Fruit fly (Drosophila melanogaster) whole organism, embryonic: ENCODE results near the gene Usp14.

Experiments
- Abd-B ChIP-seq: fragments of 200-800 bp; sonication (Bioruptor generic); optimal IDR thresholded peaks from 2 replicates; lab custom pipeline; 2018; ENCODE audit warnings: missing biosample characterization, mild to moderate bottlenecking, missing genetic modification characterization, moderate library complexity
- CG10147 ChIP-seq: fragments of 200-800 bp; sonication (Bioruptor generic); optimal IDR thresholded peaks from 2 replicates; lab custom pipeline; 2019; ENCODE audit warnings: missing biosample characterization, mild to moderate bottlenecking, missing genetic modification characterization, moderate library complexity
- CG10431 ChIP-seq: fragments of 200-800 bp; sonication (Bioruptor generic); optimal IDR thresholded peaks from 3 replicates; lab custom pipeline; 2018; ENCODE audit warnings: missing biosample characterization, mild to moderate bottlenecking, missing genetic modification characterization
- CG10462 ChIP-seq: fragments of 200-800 bp; sonication (Bioruptor generic); optimal IDR thresholded peaks from 2 replicates; lab custom pipeline; 2016; ENCODE audit warnings: missing biosample characterization, missing genetic modification characterization
- CG10565 ChIP-seq: fragments of 200-800 bp; sonication (Bioruptor generic); optimal IDR thresholded peaks from 3 replicates; lab custom pipeline; 2016; ENCODE audit warnings: missing biosample characterization, mild to moderate bottlenecking, missing genetic modification characterization
- CG11093 ChIP-seq: fragments of 200-800 bp; sonication (Bioruptor generic); IDR thresholded peaks from 3 replicates; pipeline ENCODE4 v1.3.6; 2022; ENCODE audit warnings: missing biosample characterization, missing genetic modification characterization
- CG1603 ChIP-seq: fragments of 200-800 bp; sonication (Bioruptor generic); optimal IDR thresholded peaks from 2 replicates; lab custom pipeline; 2019; ENCODE audit warnings: missing biosample characterization, mild to moderate bottlenecking, missing genetic modification characterization, moderate library complexity
- CG1647 ChIP-seq: fragments of 200-800 bp; sonication (Bioruptor generic); optimal IDR thresholded peaks from 3 replicates; lab custom pipeline; 2016; ENCODE audit warnings: missing biosample characterization, missing genetic modification characterization
- CG17328 ChIP-seq: fragments of 200-800 bp; sonication (Bioruptor generic); IDR thresholded peaks from 2 replicates; pipeline ENCODE4 v1.3.6; 2022; ENCODE audit warnings: missing biosample characterization, missing genetic modification characterization
- CG17612 ChIP-seq: fragments of 200-800 bp; sonication (Bioruptor generic); IDR thresholded peaks from 2 replicates; pipeline ENCODE4 v1.3.6; 2022; ENCODE audit warnings: missing biosample characterization, missing genetic modification characterization
- CG1792 ChIP-seq: fragments of 200-800 bp; sonication (Bioruptor generic); optimal IDR thresholded peaks from 2 replicates; lab custom pipeline; 2016; ENCODE audit warnings: missing biosample characterization, missing genetic modification characterization
- CG32767 ChIP-seq: fragments of 200-800 bp; sonication (Bioruptor generic); IDR thresholded peaks from 2 replicates; pipeline ENCODE4 v1.3.6; 2022; ENCODE audit warnings: missing biosample characterization, missing genetic modification characterization
- CG3407 ChIP-seq: fragments of 200-800 bp; sonication (Bioruptor generic); optimal IDR thresholded peaks from 2 replicates; lab custom pipeline; 2018; ENCODE audit warnings: missing biosample characterization, mild to moderate bottlenecking, missing genetic modification characterization
- CG34376 ChIP-seq: fragments of 200-800 bp; sonication (Bioruptor generic); optimal IDR thresholded peaks from 2 replicates; lab custom pipeline; 2018; ENCODE audit warnings: missing biosample characterization, mild to moderate bottlenecking, missing genetic modification characterization
- CG34422 ChIP-seq: fragments of 200-800 bp; sonication (Bioruptor generic); IDR thresholded peaks from 3 replicates; pipeline ENCODE4 v1.3.6; 2022; ENCODE audit warnings: missing biosample characterization, missing genetic modification characterization
- CG5245 ChIP-seq: fragments of 200-800 bp; sonication (Bioruptor generic); optimal IDR thresholded peaks from 3 replicates; lab custom pipeline; 2016; ENCODE audit warnings: missing biosample characterization, missing genetic modification characterization
- CG7357 ChIP-seq: fragments of 200-800 bp; sonication (Bioruptor generic); IDR thresholded peaks from 3 replicates; pipeline ENCODE4 v1.3.6; 2022; ENCODE audit warnings: missing biosample characterization, missing genetic modification characterization
- CG7839 ChIP-seq: fragments of 200-800 bp; sonication (Bioruptor generic); optimal IDR thresholded peaks from 3 replicates; lab custom pipeline; 2018; ENCODE audit warnings: missing biosample characterization, mild to moderate bottlenecking, missing genetic modification characterization, moderate library complexity
- CG8388 ChIP-seq: fragments of 200-800 bp; sonication (Bioruptor generic); optimal IDR thresholded peaks from 2 replicates; lab custom pipeline; 2019; ENCODE audit warnings: missing biosample characterization, mild to moderate bottlenecking, missing genetic modification characterization, moderate library complexity
- CG9437 ChIP-seq: fragments of 200-800 bp; sonication (Bioruptor generic); optimal IDR thresholded peaks from 2 replicates; lab custom pipeline; 2018; ENCODE audit warnings: missing biosample characterization, mild to moderate bottlenecking, missing genetic modification characterization
- Camta ChIP-seq: fragments of 200-800 bp; sonication (Bioruptor generic); optimal IDR thresholded peaks from 2 replicates; lab custom pipeline; 2016; ENCODE audit warnings: missing biosample characterization, missing genetic modification characterization
- Ets65A ChIP-seq: fragments of 200-800 bp; sonication (Bioruptor generic); peaks from one replicate; lab custom pipeline; 2016; ENCODE audit warnings: missing biosample characterization, missing genetic modification characterization
- HHEX ChIP-seq: fragments of 200-800 bp; sonication (Bioruptor generic); optimal IDR thresholded peaks from 3 replicates; lab custom pipeline; 2017; ENCODE audit warnings: missing biosample characterization, mild to moderate bottlenecking, missing genetic modification characterization, missing genetic modification reagents
- HLH3B ChIP-seq: fragments of 200-800 bp; sonication (Bioruptor generic); IDR thresholded peaks from 2 replicates; pipeline ENCODE4 v1.3.6; 2022; ENCODE audit warnings: missing biosample characterization, missing genetic modification characterization
- Hr39 ChIP-seq: fragments of >200 bp; optimal IDR thresholded peaks from 2 replicates; lab custom pipeline; 2017
- Hr78 ChIP-seq, 2 experiments: fragments of 200-800 bp in 1 of 2; fragments of >200 bp in 1 of 2; sonication (Bioruptor generic) in 1 of 2; optimal IDR thresholded peaks; 2 replicates each; lab custom pipeline; 2017 to 2019; ENCODE audit warnings: missing biosample characterization in 2 of 2, missing genetic modification characterization in 2 of 2, mild to moderate bottlenecking in 1 of 2, moderate library complexity in 1 of 2
- Scr ChIP-seq: fragments of 200-800 bp; sonication (Bioruptor generic); IDR thresholded peaks from 2 replicates; pipeline ENCODE4 v1.3.6; 2022; ENCODE audit warnings: missing biosample characterization, missing genetic modification characterization; ENCODE audit not compliant: partially characterized antibody
- Side ChIP-seq: fragments of 200-800 bp; sonication (Bioruptor generic); optimal IDR thresholded peaks from 2 replicates; lab custom pipeline; 2016; ENCODE audit warnings: missing biosample characterization, missing genetic modification characterization
- bab2 ChIP-seq: fragments of 200-800 bp; sonication (Bioruptor generic); optimal IDR thresholded peaks from 2 replicates; lab custom pipeline; 2016; ENCODE audit warnings: missing biosample characterization, missing genetic modification characterization
- br ChIP-seq: fragments of >200 bp; optimal IDR thresholded peaks from 2 replicates; lab custom pipeline; 2017
- bsh ChIP-seq, 2 experiments: fragments of 200-800 bp; sonication (Bioruptor generic); optimal IDR thresholded peaks; 2 replicates each; lab custom pipeline; 2017 to 2018; ENCODE audit warnings: mild to moderate bottlenecking in 2 of 2, missing biosample characterization in 2 of 2, missing genetic modification characterization in 2 of 2, moderate library complexity in 1 of 2
- cato ChIP-seq: fragments of 200-800 bp; sonication (Bioruptor generic); optimal IDR thresholded peaks from 2 replicates; lab custom pipeline; 2016; ENCODE audit warnings: missing biosample characterization, missing genetic modification characterization, borderline replicate concordance
- chif ChIP-seq, 2 experiments: fragments of 200-800 bp; sonication (Bioruptor generic); optimal IDR thresholded peaks; 3 replicates each; lab custom pipeline; 2016; ENCODE audit warnings: missing biosample characterization in 2 of 2, missing genetic modification characterization in 2 of 2
- chm ChIP-seq: fragments of 200-800 bp; sonication (Bioruptor generic); IDR thresholded peaks from 2 replicates; pipeline ENCODE4 v1.3.6; 2022; ENCODE audit warnings: missing biosample characterization, missing genetic modification characterization
- ci ChIP-seq: fragments of 200-800 bp; sonication (Bioruptor generic); IDR thresholded peaks from 3 replicates; pipeline ENCODE4 v1.3.6; 2022; ENCODE audit warnings: missing biosample characterization, missing genetic modification characterization
- corto ChIP-seq: fragments of 200-800 bp; sonication (Bioruptor generic); optimal IDR thresholded peaks from 2 replicates; lab custom pipeline; 2016; ENCODE audit warnings: missing biosample characterization, mild to moderate bottlenecking, missing genetic modification characterization, moderate library complexity
- dmrt11E ChIP-seq: fragments of 200-800 bp; sonication (Bioruptor generic); optimal IDR thresholded peaks from 3 replicates; lab custom pipeline; 2018; ENCODE audit warnings: missing biosample characterization, mild to moderate bottlenecking, missing genetic modification characterization, moderate library complexity
- eyg ChIP-seq: fragments of 200-800 bp; sonication (Bioruptor generic); optimal IDR thresholded peaks from 3 replicates; lab custom pipeline; 2016; ENCODE audit warnings: missing biosample characterization, missing genetic modification characterization
- fru ChIP-seq: fragments of >200 bp; optimal IDR thresholded peaks from 2 replicates; lab custom pipeline; 2017
- gcm2 ChIP-seq: fragments of 200-800 bp; sonication (Bioruptor generic); optimal IDR thresholded peaks from 2 replicates; lab custom pipeline; 2016; ENCODE audit warnings: missing biosample characterization, missing genetic modification characterization
- nerfin-1 ChIP-seq: fragments of 200-800 bp; sonication (Bioruptor generic); optimal IDR thresholded peaks from 3 replicates; lab custom pipeline; 2019; ENCODE audit warnings: missing biosample characterization, mild to moderate bottlenecking, missing genetic modification characterization, moderate library complexity
- pfk ChIP-seq: fragments of 200-800 bp; sonication (Bioruptor generic); optimal IDR thresholded peaks from 2 replicates; lab custom pipeline; 2018; ENCODE audit warnings: missing biosample characterization, mild to moderate bottlenecking, missing genetic modification characterization, moderate library complexity
- phol ChIP-seq: fragments of 200-800 bp; sonication (Bioruptor generic); optimal IDR thresholded peaks from 3 replicates; lab custom pipeline; 2018; ENCODE audit warnings: missing biosample characterization, mild to moderate bottlenecking, missing genetic modification characterization, moderate library complexity
- pita ChIP-seq: fragments of 200-800 bp; sonication (Bioruptor generic); optimal IDR thresholded peaks from 2 replicates; lab custom pipeline; 2017; ENCODE audit warnings: missing biosample characterization, mild to moderate bottlenecking, missing genetic modification characterization
- pnt ChIP-seq: fragments of 200-800 bp; sonication (Bioruptor generic); optimal IDR thresholded peaks from 3 replicates; lab custom pipeline; 2016; ENCODE audit warnings: missing biosample characterization, missing genetic modification characterization
- pros ChIP-seq: fragments of 200-800 bp; sonication (Bioruptor generic); optimal IDR thresholded peaks from 3 replicates; lab custom pipeline; 2019; ENCODE audit warnings: missing biosample characterization, mild to moderate bottlenecking, missing genetic modification characterization, moderate library complexity
- psq ChIP-seq: fragments of 200-800 bp; sonication (Bioruptor generic); optimal IDR thresholded peaks from 2 replicates; lab custom pipeline; 2017; ENCODE audit warnings: missing biosample characterization, missing genetic modification characterization
- ro ChIP-seq: fragments of 200-800 bp; sonication (Bioruptor generic); IDR thresholded peaks from 2 replicates; pipeline ENCODE4 v1.3.6; 2022; ENCODE audit warnings: missing biosample characterization, missing genetic modification characterization
- shn ChIP-seq: fragments of 200-800 bp; sonication (Bioruptor generic); optimal IDR thresholded peaks from 3 replicates; lab custom pipeline; 2016; ENCODE audit warnings: missing biosample characterization, missing genetic modification characterization
- tll ChIP-seq, 2 experiments: fragments of 200-800 bp in 1 of 2; fragments of >200 bp in 1 of 2; sonication (Bioruptor generic) in 1 of 2; optimal IDR thresholded peaks; 2 replicates each; lab custom pipeline; 2017 to 2019; ENCODE audit warnings: missing biosample characterization in 2 of 2, missing genetic modification characterization in 2 of 2, mild to moderate bottlenecking in 1 of 2, moderate library complexity in 1 of 2

The Usp14 gene

DNA sequence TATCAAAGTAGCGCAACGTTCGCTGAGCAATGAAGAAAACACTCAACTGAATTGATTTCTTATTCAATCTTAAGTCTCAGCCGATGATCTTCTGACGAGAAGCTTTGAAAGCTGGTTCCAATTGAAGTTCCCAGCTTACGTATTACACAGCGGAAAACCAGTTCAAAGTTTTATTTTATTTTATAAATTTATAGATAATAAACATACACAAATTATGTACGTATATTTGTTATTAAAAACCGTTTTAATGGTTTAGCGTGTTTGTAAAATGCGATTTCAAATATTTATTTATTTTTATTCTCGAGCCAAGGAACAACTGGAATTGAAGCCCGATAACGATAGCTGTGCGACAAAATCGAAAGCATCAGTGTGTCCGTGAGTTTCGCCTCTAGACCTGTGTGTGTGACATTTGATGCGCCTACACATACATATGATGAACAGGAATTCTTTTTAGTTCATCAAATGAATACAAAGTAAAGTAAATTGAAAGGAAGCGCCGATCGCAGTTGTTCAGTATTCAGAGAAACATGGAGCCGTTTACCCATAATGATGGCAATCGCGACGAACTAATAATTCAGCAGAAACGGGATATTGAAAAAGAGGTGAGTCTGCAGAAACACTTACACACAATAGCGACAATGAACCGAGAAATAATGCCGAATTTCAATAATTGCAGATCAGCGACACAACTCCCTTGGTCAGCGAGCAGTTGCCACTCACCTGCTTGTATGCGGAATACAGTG, 7.5 kb downstream of the Usp14 start, which contains the start of the genes CG5390 and CG4968 (continued):
- TF ChIP-seq bsh (GFP tag; optimal IDR thresholded peaks at IDR 0.05; lab: Kevin White, UChicago) (peak in 1 of 2 experiments; percentile 74), Scr (GFP tag; lab: Robert Waterston, UW) (peak; percentile 35; the same call in 1 of the 2 replicates), psq (GFP tag; lab: Kevin White, UChicago) (peak; percentile 30), CG1603 (tag; lab: Kevin White, UChicago) (peak; percentile 71), chif (GFP tag; optimal IDR thresholded peaks at IDR 0.05; lab: Kevin White, UChicago) (no peak), Abd-B (no peak), pros (GFP tag; lab: Kevin White, UChicago) (peak; percentile 61), CG3407 (peak; percentile 56), br (lab: Kevin White, UChicago) (no peak), CG34376 (GFP tag; lab: Kevin White, UChicago) (peak; percentile 37), pnt (GFP tag; lab: Kevin White, UChicago) (no peak), CG11093 (GFP tag; lab: Robert Waterston, UW) (no peak), chm (GFP tag; lab: Robert Waterston, UW) (no peak; the same call in 1 of the 2 replicates), CG1792 (GFP tag; lab: Kevin White, UChicago) (no peak), CG8388 (peak; percentile 64), CG32767 (GFP tag; lab: Robert Waterston, UW) (0 out of 2 replicates have a peak, but pooled peaks have one; percentile 52), CG10462 (GFP tag; lab: Kevin White, UChicago) (no peak), HHEX (GFP tag; lab: Kevin White, UChicago) (peak; percentile 65), pfk (GFP tag; lab: Kevin White, UChicago) (peak; percentile 94), Camta (no peak), dmrt11E (peak; percentile 7), CG9437 (GFP tag; lab: Kevin White, UChicago) (peak; percentile 98), gcm2 (GFP tag; lab: Kevin White, UChicago) (peak; percentile 20), shn (GFP tag; lab: Kevin White, UChicago) (no peak), eyg (GFP tag; lab: Kevin White, UChicago) (no peak), ci (GFP tag; lab: Robert Waterston, UW) (peak; percentile 81; the same call in 2 of the 3 replicates), cato (peak; percentile 19), ro (no peak), nerfin-1 (tag; lab: Kevin White, UChicago) (peak; percentile 60), CG7839 (tag; lab: Kevin White, UChicago) (no peak), phol (tag; lab: Kevin White, UChicago) (peak; percentile 70), pita (GFP tag; lab: Kevin White, UChicago) (no peak), CG10565 (GFP tag; lab: Kevin White, UChicago) (no peak), CG17612 (GFP tag; lab: Robert Waterston, UW) (no peak), corto (peak; percentile 79), tll (GFP tag; optimal IDR thresholded peaks at IDR 0.05; lab: Kevin White, UChicago) (no peak), CG1647 (GFP tag; lab: Kevin White, UChicago) (no peak), CG10147 (GFP tag; lab: Kevin White, UChicago) (peak; percentile 70), CG5245 (GFP tag; lab: Kevin White, UChicago) (no peak), fru (lab: Kevin White, UChicago) (no peak), bab2 (no peak), Ets65A (GFP tag; lab: Kevin White, UChicago) (peak; percentile 89), CG34422 (GFP tag; lab: Robert Waterston, UW) (peak; percentile 75), Side (peak; percentile 24), Hr78 (GFP tag; optimal IDR thresholded peaks at IDR 0.05; lab: Kevin White, UChicago) (peak in 1 of 2 experiments; percentile 20), CG17328 (GFP tag; lab: Robert Waterston, UW) (peak; percentile 69), Hr39 (lab: Kevin White, UChicago) (no peak), CG10431 (GFP tag; lab: Kevin White, UChicago) (peak; percentile 39), CG7357 (GFP tag; lab: Robert Waterston, UW) (no peak), HLH3B (GFP tag; lab: Robert Waterston, UW) (peak; percentile 45; the same call in 1 of the 2 replicates)
